Fruit fly (Drosophila melanogaster) whole organism, embryonic: ENCODE results near the gene CycG.

Experiments
- CG13424 ChIP-seq: fragments of 200-800 bp; sonication (Bioruptor generic); optimal IDR thresholded peaks from 2 replicates; lab custom pipeline; 2019; ENCODE audit warnings: missing biosample characterization, mild to moderate bottlenecking, missing genetic modification characterization, moderate library complexity
- CG13624 ChIP-seq: fragments of 200-800 bp; sonication (Bioruptor generic); optimal IDR thresholded peaks from 2 replicates; lab custom pipeline; 2016; ENCODE audit warnings: missing biosample characterization, missing genetic modification characterization
- CG14710 ChIP-seq: fragments of 200-800 bp; sonication (Bioruptor generic); optimal IDR thresholded peaks from 3 replicates; lab custom pipeline; 2019; ENCODE audit warnings: missing biosample characterization, mild to moderate bottlenecking, missing genetic modification characterization, moderate library complexity
- CG15011 ChIP-seq: fragments of 200-800 bp; sonication (Bioruptor generic); optimal IDR thresholded peaks from 3 replicates; lab custom pipeline; 2018; ENCODE audit warnings: missing biosample characterization, mild to moderate bottlenecking, missing genetic modification characterization
- CG1603 ChIP-seq: fragments of 200-800 bp; sonication (Bioruptor generic); optimal IDR thresholded peaks from 2 replicates; lab custom pipeline; 2019; ENCODE audit warnings: missing biosample characterization, mild to moderate bottlenecking, missing genetic modification characterization, moderate library complexity
- CG17612 ChIP-seq: fragments of 200-800 bp; sonication (Bioruptor generic); IDR thresholded peaks from 2 replicates; pipeline ENCODE4 v1.3.6; 2022; ENCODE audit warnings: missing biosample characterization, missing genetic modification characterization
- CG1792 ChIP-seq: fragments of 200-800 bp; sonication (Bioruptor generic); optimal IDR thresholded peaks from 2 replicates; lab custom pipeline; 2016; ENCODE audit warnings: missing biosample characterization, missing genetic modification characterization
- CG18011 ChIP-seq: fragments of 200-800 bp; sonication (Bioruptor generic); optimal IDR thresholded peaks from 2 replicates; lab custom pipeline; 2017; ENCODE audit warnings: missing biosample characterization, missing genetic modification characterization, mild to moderate bottlenecking, moderate library complexity, missing genotype
- CG1832 ChIP-seq: fragments of 200-800 bp; sonication (Bioruptor generic); optimal IDR thresholded peaks from 2 replicates; lab custom pipeline; 2017; ENCODE audit warnings: missing biosample characterization, mild to moderate bottlenecking, missing genetic modification characterization, inconsistent platforms
- CG2120 ChIP-seq: fragments of 200-800 bp; sonication (Bioruptor generic); optimal IDR thresholded peaks from 3 replicates; lab custom pipeline; 2016; ENCODE audit warnings: missing biosample characterization, missing genetic modification characterization
- CG2129 ChIP-seq: fragments of 200-800 bp; sonication (Bioruptor generic); IDR thresholded peaks from 2 replicates; pipeline ENCODE4 v1.3.6; 2022; ENCODE audit warnings: missing biosample characterization, missing genetic modification characterization; ENCODE audit not compliant: partially characterized antibody
- CG30403 ChIP-seq: fragments of 200-800 bp; sonication (Bioruptor generic); optimal IDR thresholded peaks from 3 replicates; lab custom pipeline; 2016; ENCODE audit warnings: missing biosample characterization, missing genetic modification characterization
- CG34376 ChIP-seq: fragments of 200-800 bp; sonication (Bioruptor generic); optimal IDR thresholded peaks from 2 replicates; lab custom pipeline; 2018; ENCODE audit warnings: missing biosample characterization, mild to moderate bottlenecking, missing genetic modification characterization
- CG6175 ChIP-seq: fragments of 200-800 bp; sonication (Bioruptor generic); IDR thresholded peaks from 3 replicates; pipeline ENCODE4 v1.3.6; 2022; ENCODE audit warnings: missing biosample characterization, missing genetic modification characterization
- CG7357 ChIP-seq: fragments of 200-800 bp; sonication (Bioruptor generic); IDR thresholded peaks from 3 replicates; pipeline ENCODE4 v1.3.6; 2022; ENCODE audit warnings: missing biosample characterization, missing genetic modification characterization
- CG7786 ChIP-seq: fragments of 200-800 bp; sonication (Bioruptor generic); optimal IDR thresholded peaks from 2 replicates; lab custom pipeline; 2016; ENCODE audit warnings: missing biosample characterization, missing genetic modification characterization
- CG7963 ChIP-seq: fragments of 200-800 bp; sonication (Bioruptor generic); IDR thresholded peaks from 3 replicates; pipeline ENCODE4 v1.3.6; 2022; ENCODE audit warnings: missing biosample characterization, missing genetic modification characterization; ENCODE audit not compliant: partially characterized antibody
- CG9437 ChIP-seq: fragments of 200-800 bp; sonication (Bioruptor generic); optimal IDR thresholded peaks from 2 replicates; lab custom pipeline; 2018; ENCODE audit warnings: missing biosample characterization, mild to moderate bottlenecking, missing genetic modification characterization
- CG9797 ChIP-seq: fragments of 200-800 bp; sonication (Bioruptor generic); optimal IDR thresholded peaks from 3 replicates; lab custom pipeline; 2018; ENCODE audit warnings: missing biosample characterization, mild to moderate bottlenecking, missing genetic modification characterization
- CHES-1-like ChIP-seq: fragments of 200-800 bp; sonication (Bioruptor generic); optimal IDR thresholded peaks from 2 replicates; lab custom pipeline; 2016; ENCODE audit warnings: missing biosample characterization, missing genetic modification characterization
- Dll ChIP-seq: fragments of 200-800 bp; sonication (Bioruptor generic); IDR thresholded peaks from 4 replicates; pipeline ENCODE4 v1.3.6; 2022; ENCODE audit warnings: missing biosample characterization, missing genetic modification characterization; ENCODE audit not compliant: partially characterized antibody
- Doc3 ChIP-seq: fragments of 200-800 bp; sonication (Bioruptor generic); IDR thresholded peaks from 3 replicates; pipeline ENCODE4 v1.3.6; 2022; ENCODE audit warnings: missing biosample characterization, missing genetic modification characterization; ENCODE audit not compliant: partially characterized antibody
- Dp ChIP-seq: fragments of 200-800 bp; sonication (Bioruptor generic); optimal IDR thresholded peaks from 2 replicates; lab custom pipeline; 2018; ENCODE audit warnings: missing biosample characterization, mild to moderate bottlenecking, missing genetic modification characterization, moderate library complexity
- Fer1 ChIP-seq: fragments of 200-800 bp; sonication (Bioruptor generic); optimal IDR thresholded peaks from 2 replicates; lab custom pipeline; 2017; ENCODE audit warnings: missing biosample characterization, mild to moderate bottlenecking, missing genetic modification characterization
- HLH4C ChIP-seq: fragments of 200-800 bp; sonication (Bioruptor generic); IDR thresholded peaks from 3 replicates; pipeline ENCODE4 v1.3.6; 2022; ENCODE audit warnings: missing biosample characterization, missing genetic modification characterization; ENCODE audit not compliant: partially characterized antibody
- Hey ChIP-seq: fragments of 200-800 bp; sonication (Bioruptor generic); optimal IDR thresholded peaks from 3 replicates; lab custom pipeline; 2018; ENCODE audit warnings: missing biosample characterization, mild to moderate bottlenecking, missing genetic modification characterization
- MBD-R2 ChIP-seq: fragments of 200-800 bp; sonication (Bioruptor generic); IDR thresholded peaks from 2 replicates; pipeline ENCODE4 v1.3.6; 2022; ENCODE audit warnings: missing biosample characterization, missing genetic modification characterization
- Myb ChIP-seq: fragments of 200-800 bp; sonication (Bioruptor generic); optimal IDR thresholded peaks from 2 replicates; lab custom pipeline; 2016; ENCODE audit warnings: missing biosample characterization, missing genetic modification characterization
- NC2α ChIP-seq: fragments of 200-800 bp; sonication (Bioruptor generic); optimal IDR thresholded peaks from 2 replicates; lab custom pipeline; 2016; ENCODE audit warnings: missing biosample characterization, missing genetic modification characterization
- Opbp ChIP-seq: fragments of 200-800 bp; sonication (Bioruptor generic); IDR thresholded peaks from 3 replicates; pipeline ENCODE4 v1.3.6; 2022; ENCODE audit warnings: missing biosample characterization, missing genetic modification characterization; ENCODE audit not compliant: partially characterized antibody
- Optix ChIP-seq: fragments of 200-800 bp; sonication (Bioruptor generic); IDR thresholded peaks from 3 replicates; pipeline ENCODE4 v1.3.6; 2022; ENCODE audit warnings: missing biosample characterization, missing genetic modification characterization
- Sin3A ChIP-seq: fragments of >200 bp; optimal IDR thresholded peaks from 2 replicates; lab custom pipeline; 2018
- Sry-δ ChIP-seq: fragments of 200-800 bp; sonication (Bioruptor generic); optimal IDR thresholded peaks from 2 replicates; lab custom pipeline; 2016; ENCODE audit warnings: missing biosample characterization, missing genetic modification characterization
- bigmax ChIP-seq: fragments of 200-800 bp; sonication (Bioruptor generic); optimal IDR thresholded peaks from 2 replicates; lab custom pipeline; 2018; ENCODE audit warnings: missing biosample characterization, mild to moderate bottlenecking, missing genetic modification characterization
- dysf ChIP-seq: fragments of 200-800 bp; sonication (Bioruptor generic); IDR thresholded peaks from 3 replicates; pipeline ENCODE4 v1.3.6; 2022; ENCODE audit warnings: missing biosample characterization, missing genetic modification characterization
- emc ChIP-seq: fragments of 200-800 bp; sonication (Bioruptor generic); optimal IDR thresholded peaks from 2 replicates; lab custom pipeline; 2016; ENCODE audit warnings: missing biosample characterization, missing genetic modification characterization
- exex ChIP-seq: fragments of 200-800 bp; sonication (Bioruptor generic); optimal IDR thresholded peaks from 4 replicates; lab custom pipeline; 2018; ENCODE audit warnings: missing biosample characterization, mild to moderate bottlenecking, missing genetic modification characterization, moderate library complexity
- ftz-f1 ChIP-seq: fragments of 200-800 bp; sonication (Bioruptor generic); optimal IDR thresholded peaks from 2 replicates; lab custom pipeline; 2016; ENCODE audit warnings: missing biosample characterization, missing genetic modification characterization
- fu2 ChIP-seq: fragments of 200-800 bp; sonication (Bioruptor generic); optimal IDR thresholded peaks from 2 replicates; lab custom pipeline; 2016; ENCODE audit warnings: missing biosample characterization, missing genetic modification characterization
- gfzf ChIP-seq: fragments of 200-800 bp; sonication (Bioruptor generic); optimal IDR thresholded peaks from 2 replicates; lab custom pipeline; 2016; ENCODE audit warnings: missing biosample characterization, mild to moderate bottlenecking, missing genetic modification characterization, moderate library complexity
- ind ChIP-seq: fragments of 200-800 bp; sonication (Bioruptor generic); optimal IDR thresholded peaks from 3 replicates; lab custom pipeline; 2016; ENCODE audit warnings: missing biosample characterization, missing genetic modification characterization
- inv ChIP-seq: fragments of 200-800 bp; sonication (Bioruptor generic); IDR thresholded peaks from 2 replicates; pipeline ENCODE4 v1.3.6; 2022; ENCODE audit warnings: missing biosample characterization, missing genetic modification characterization; ENCODE audit not compliant: partially characterized antibody
- jumu ChIP-seq: fragments of 200-800 bp; sonication (Bioruptor generic); optimal IDR thresholded peaks from 3 replicates; lab custom pipeline; 2016; ENCODE audit warnings: missing biosample characterization, missing genetic modification characterization
- mam ChIP-seq: fragments of 200-800 bp; sonication (Bioruptor generic); optimal IDR thresholded peaks from 3 replicates; lab custom pipeline; 2016; ENCODE audit warnings: missing biosample characterization, missing genetic modification characterization
- nerfin-1 ChIP-seq: fragments of 200-800 bp; sonication (Bioruptor generic); optimal IDR thresholded peaks from 3 replicates; lab custom pipeline; 2019; ENCODE audit warnings: missing biosample characterization, mild to moderate bottlenecking, missing genetic modification characterization, moderate library complexity
- nmo ChIP-seq: fragments of 200-800 bp; sonication (Bioruptor generic); optimal IDR thresholded peaks from 2 replicates; lab custom pipeline; 2018; ENCODE audit warnings: missing biosample characterization, mild to moderate bottlenecking, missing genetic modification characterization, moderate library complexity
- pho ChIP-seq: fragments of 200-800 bp; sonication (Bioruptor generic); optimal IDR thresholded peaks from 2 replicates; lab custom pipeline; 2016; ENCODE audit warnings: missing biosample characterization, missing genetic modification characterization
- pzg ChIP-seq: fragments of 200-800 bp; sonication (Bioruptor generic); optimal IDR thresholded peaks from 3 replicates; lab custom pipeline; 2018; ENCODE audit warnings: missing biosample characterization, mild to moderate bottlenecking, missing genetic modification characterization, moderate library complexity
- ssp ChIP-seq: fragments of 200-800 bp; sonication (Bioruptor generic); IDR thresholded peaks from 2 replicates; pipeline ENCODE4 v1.3.6; 2022; ENCODE audit warnings: missing biosample characterization, missing genetic modification characterization
- unc-4 ChIP-seq: fragments of 200-800 bp; sonication (Bioruptor generic); IDR thresholded peaks from 2 replicates; pipeline ENCODE4 v1.3.6; 2022; ENCODE audit warnings: missing biosample characterization, missing genetic modification characterization; ENCODE audit not compliant: partially characterized antibody

Gene CycG

DNA sequence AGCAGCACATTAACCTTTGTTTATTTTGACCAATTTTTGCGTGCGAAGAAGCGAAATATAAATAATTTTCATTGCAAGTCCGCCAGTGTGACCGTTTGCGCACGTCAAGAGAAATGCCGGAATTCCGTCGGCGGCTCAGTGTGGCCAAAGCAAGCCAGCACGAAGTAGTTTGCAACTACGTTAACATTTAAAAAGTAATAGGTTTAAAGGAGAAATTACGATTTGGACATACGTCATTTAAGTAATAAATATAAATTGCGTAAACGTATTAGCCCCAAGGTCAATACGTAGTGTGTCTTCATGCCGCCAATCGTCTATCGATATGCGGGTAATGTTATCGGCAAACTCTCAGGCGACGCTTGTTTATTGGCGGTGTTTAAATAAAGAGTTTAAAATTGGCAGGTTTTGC, 31.9 kb downstream of the CycG start, which contains the start of the genes pygo and rod (continued):
- TF ChIP-seq dysf (GFP tag; lab: Robert Waterston, UW): no peak
- TF ChIP-seq CG30403: peak; percentile 38
- peak; percentile 67 for TF ChIP-seq unc-4 (GFP tag; lab: Robert Waterston, UW)
- peak; percentile 13 for TF ChIP-seq CG7786 (GFP tag; lab: Kevin White, UChicago)
- no peak for TF ChIP-seq ind
- TF ChIP-seq inv (GFP tag; lab: Robert Waterston, UW): peak; percentile 47
- no peak for TF ChIP-seq CG7357 (GFP tag; lab: Robert Waterston, UW)
- TF ChIP-seq mam: no peak
- TF ChIP-seq CG2120: peak; percentile 20
- peak; percentile 93 for TF ChIP-seq Sin3A
- TF ChIP-seq CG1792 (GFP tag; lab: Kevin White, UChicago): no peak
- TF ChIP-seq exex: no peak
- TF ChIP-seq emc (GFP tag; lab: Kevin White, UChicago): no peak
- TF ChIP-seq ssp (GFP tag; lab: Robert Waterston, UW): 0 out of 2 replicates have a peak, but pooled peaks have one; percentile 17
- no peak for TF ChIP-seq CG6175
- TF ChIP-seq Optix (GFP tag; lab: Robert Waterston, UW): no peak
- peak; percentile 84 for TF ChIP-seq MBD-R2
- TF ChIP-seq CG9437 (GFP tag; lab: Kevin White, UChicago): peak; percentile 98
- peak; percentile 67; the same call in 2 of the 3 replicates for TF ChIP-seq Opbp (GFP tag; lab: Robert Waterston, UW)
- peak; percentile 73 for TF ChIP-seq Sry-δ (GFP tag; lab: Kevin White, UChicago)
- peak; percentile 59 for TF ChIP-seq jumu (GFP tag; lab: Kevin White, UChicago)
- TF ChIP-seq ftz-f1 (GFP tag; lab: Kevin White, UChicago): peak; percentile 97
- peak; percentile 13 for TF ChIP-seq CHES-1-like (GFP tag; lab: Kevin White, UChicago)
- peak; percentile 61 for TF ChIP-seq nmo (GFP tag; lab: Kevin White, UChicago)
- TF ChIP-seq CG15011 (GFP tag; lab: Kevin White, UChicago): no peak
- TF ChIP-seq CG7963 (GFP tag; lab: Robert Waterston, UW): peak; percentile 58
- TF ChIP-seq Doc3 (GFP tag; lab: Robert Waterston, UW): peak; percentile 64; the same call in 2 of the 3 replicates
- TF ChIP-seq nerfin-1 (tag; lab: Kevin White, UChicago): peak; percentile 60
- TF ChIP-seq CG9797: peak; percentile 94
- no peak for TF ChIP-seq Fer1 (GFP tag; lab: Kevin White, UChicago)
- TF ChIP-seq CG34376: no peak
- no peak for TF ChIP-seq pho
- no peak for TF ChIP-seq CG2129
- peak; percentile 37 for TF ChIP-seq CG13624
- TF ChIP-seq Dp (GFP tag; lab: Kevin White, UChicago): peak; percentile 78
- TF ChIP-seq CG1832: no peak
- TF ChIP-seq CG14710 (tag; lab: Kevin White, UChicago): peak; percentile 62
- TF ChIP-seq bigmax: peak; percentile 46
- no peak for TF ChIP-seq fu2 (GFP tag; lab: Kevin White, UChicago)
- TF ChIP-seq CG1603 (tag; lab: Kevin White, UChicago): peak; percentile 77
- no peak for TF ChIP-seq Hey (tag; lab: Kevin White, UChicago)
- TF ChIP-seq NC2α (GFP tag; lab: Kevin White, UChicago): no peak
- TF ChIP-seq CG13424 (tag; lab: Kevin White, UChicago): peak; percentile 16
- TF ChIP-seq Myb (GFP tag; lab: Kevin White, UChicago): peak; percentile 71
- TF ChIP-seq CG17612 (GFP tag; lab: Robert Waterston, UW): no peak
- TF ChIP-seq CG18011: no peak
- peak; percentile 76 for TF ChIP-seq Dll (GFP tag; lab: Robert Waterston, UW)
- peak; percentile 72 for TF ChIP-seq HLH4C
- peak; percentile 90 for TF ChIP-seq gfzf (GFP tag; lab: Kevin White, UChicago)
- TF ChIP-seq pzg (GFP tag; lab: Kevin White, UChicago): peak; percentile 86
